Fruit fly (Drosophila melanogaster): ENCODE results near the gene alpha-Man-Ia.

- no peak for TF ChIP-seq Sin3A (optimal IDR thresholded peaks at IDR 0.05)
- TF ChIP-seq ttk (optimal IDR thresholded peaks at IDR 0.05): no peak
- TF ChIP-seq Myc (optimal IDR thresholded peaks at IDR 0.05): no peak
- TF ChIP-seq h (optimal IDR thresholded peaks at IDR 0.05): no peak
Measured at dm6 chrX:10247366-10247765, 78.4 kb downstream of the alpha-Man-Ia start.
